Fruit fly (Drosophila melanogaster) Kc167 (cell line): ENCODE measurements around the gene obst-E.

Experiments
- Myc ChIP-seq: fragments of >200 bp; optimal IDR thresholded peaks from 2 replicates; lab custom pipeline; 2017; ENCODE audit warnings: missing external identifiers
- Sin3A ChIP-seq: fragments of >200 bp; optimal IDR thresholded peaks from 2 replicates; lab custom pipeline; 2018; ENCODE audit warnings: missing external identifiers
- h ChIP-seq: fragments of >200 bp; optimal IDR thresholded peaks from 3 replicates; lab custom pipeline; 2018; ENCODE audit warnings: missing external identifiers
- insv ChIP-seq: fragments of >200 bp; optimal IDR thresholded peaks from 3 replicates; lab custom pipeline; 2018; ENCODE audit warnings: missing external identifiers
- psq ChIP-seq: fragments of >200 bp; optimal IDR thresholded peaks from 2 replicates; lab custom pipeline; 2017; ENCODE audit warnings: missing external identifiers
- ttk ChIP-seq: sonication (Bioruptor generic); optimal IDR thresholded peaks from 2 replicates; lab custom pipeline; 2017; ENCODE audit warnings: missing external identifiers

obst-E gene

DNA sequence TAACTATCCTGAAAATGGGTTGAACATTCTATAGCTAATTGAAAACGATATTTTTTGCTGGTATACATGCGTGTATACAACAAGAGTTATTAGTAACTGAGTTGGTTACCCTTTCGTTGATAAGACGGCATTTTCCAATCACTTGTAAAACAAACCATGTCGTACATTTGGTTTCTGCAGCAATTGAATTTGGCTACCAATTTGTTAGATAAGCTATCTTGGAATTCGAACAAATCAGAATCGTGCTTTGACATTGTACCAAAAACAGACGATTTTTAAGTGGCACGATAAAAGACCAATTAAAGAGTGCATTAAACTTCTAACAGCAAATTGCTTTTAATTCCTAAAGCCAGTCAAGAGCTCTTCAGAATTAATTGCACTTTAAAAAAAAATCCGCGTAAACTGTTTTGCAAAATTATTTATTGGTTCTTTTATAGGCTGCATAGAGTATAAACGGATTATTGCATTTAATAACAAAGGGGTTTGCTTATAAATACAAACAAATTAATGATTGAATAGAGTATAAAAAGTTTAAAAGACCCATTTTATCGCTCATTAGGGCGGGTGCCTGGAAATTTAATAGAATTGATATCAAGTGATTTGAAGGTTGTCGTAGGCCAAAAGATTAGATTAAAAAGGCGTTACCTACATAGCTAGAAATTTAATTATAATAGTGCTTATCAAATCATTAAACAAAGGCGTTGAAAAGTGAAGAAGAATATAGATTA lies 25.0 kb upstream of the obst-E start:
- no peak for TF ChIP-seq ttk (lab: Kevin White, UChicago)
- no peak for TF ChIP-seq h (lab: Kevin White, UChicago)
- no peak for TF ChIP-seq Myc (lab: Kevin White, UChicago)
- TF ChIP-seq insv (lab: Kevin White, UChicago) = no peak
- no peak for TF ChIP-seq psq (lab: Kevin White, UChicago)
- no peak for TF ChIP-seq Sin3A

DNA sequence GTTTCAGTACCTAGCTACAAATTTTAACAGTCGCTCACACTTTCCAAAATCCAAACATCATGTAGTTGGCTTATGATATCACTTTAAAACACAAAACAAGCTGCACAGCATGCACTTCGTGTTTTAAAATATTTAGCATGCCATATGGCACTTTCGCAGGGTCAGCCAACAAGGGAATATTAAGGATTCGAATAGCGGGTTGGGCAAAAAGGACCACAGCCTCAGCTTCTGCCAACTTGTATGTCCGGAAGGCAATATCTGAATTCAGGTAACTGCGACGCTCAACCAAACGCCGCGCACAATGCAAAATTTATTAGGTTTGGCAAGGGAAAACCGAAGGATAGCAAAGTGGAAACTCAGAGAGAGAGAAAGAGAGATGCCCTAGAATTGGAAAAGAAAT lies 23.3 kb upstream of the obst-E start:
- TF ChIP-seq Myc (lab: Kevin White, UChicago) (no peak), psq (lab: Kevin White, UChicago) (no peak), Sin3A (no peak), insv (lab: Kevin White, UChicago) (no peak), ttk (lab: Kevin White, UChicago) (no peak), h (lab: Kevin White, UChicago) (no peak)

DNA sequence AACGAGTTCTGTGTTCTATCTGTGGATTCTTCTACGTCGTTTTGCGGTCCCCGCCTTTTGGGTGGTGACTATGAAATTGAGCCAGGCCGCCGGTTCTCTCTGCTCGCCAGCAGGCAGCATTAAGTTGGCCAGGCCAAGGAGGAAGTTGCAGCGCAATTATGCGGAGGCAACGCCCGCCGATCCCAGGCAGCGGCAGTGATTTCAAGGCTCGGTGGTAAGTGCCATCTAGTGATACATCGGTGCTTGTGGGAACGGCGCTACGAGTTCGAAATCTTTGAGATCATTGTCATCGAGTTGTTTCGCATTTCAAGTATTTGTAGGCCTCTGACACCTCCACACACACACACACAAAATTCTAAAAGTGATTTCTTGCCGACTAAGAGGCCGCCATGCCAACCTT lies 17.8 kb upstream of the obst-E start, which contains the start of gene CG31913:
CG31913 (plus strand) TSS at position 301 of the 400 bp plus-strand sequence.
- TF ChIP-seq insv (lab: Kevin White, UChicago) (no peak), ttk (lab: Kevin White, UChicago) (no peak), psq (lab: Kevin White, UChicago) (no peak), Sin3A (no peak), h (lab: Kevin White, UChicago) (no peak), Myc (lab: Kevin White, UChicago) (no peak)

DNA sequence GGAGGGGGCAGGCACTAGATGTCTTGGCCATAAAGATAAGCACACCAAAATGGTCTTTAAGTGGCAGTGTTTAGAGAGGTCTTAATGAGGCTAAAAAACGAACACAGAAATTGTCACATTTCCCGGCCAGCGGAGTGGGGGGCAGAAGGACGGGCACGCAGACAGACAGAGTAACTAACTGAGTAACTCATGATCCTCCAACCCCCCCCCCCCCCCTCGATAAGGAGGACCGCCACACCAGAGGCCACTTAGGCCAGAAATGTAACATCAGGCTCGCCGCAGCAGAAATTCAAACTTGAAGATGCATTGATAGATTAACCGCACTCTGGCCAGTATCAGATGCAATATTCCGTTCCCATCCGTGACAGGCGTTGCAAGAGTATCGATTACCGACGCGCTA lies 16.9 kb upstream of the obst-E start:
- TF ChIP-seq ttk (lab: Kevin White, UChicago) (no peak), psq (lab: Kevin White, UChicago) (no peak), insv (lab: Kevin White, UChicago) (no peak), h (lab: Kevin White, UChicago) (no peak), Myc (lab: Kevin White, UChicago) (no peak), Sin3A (no peak)

DNA sequence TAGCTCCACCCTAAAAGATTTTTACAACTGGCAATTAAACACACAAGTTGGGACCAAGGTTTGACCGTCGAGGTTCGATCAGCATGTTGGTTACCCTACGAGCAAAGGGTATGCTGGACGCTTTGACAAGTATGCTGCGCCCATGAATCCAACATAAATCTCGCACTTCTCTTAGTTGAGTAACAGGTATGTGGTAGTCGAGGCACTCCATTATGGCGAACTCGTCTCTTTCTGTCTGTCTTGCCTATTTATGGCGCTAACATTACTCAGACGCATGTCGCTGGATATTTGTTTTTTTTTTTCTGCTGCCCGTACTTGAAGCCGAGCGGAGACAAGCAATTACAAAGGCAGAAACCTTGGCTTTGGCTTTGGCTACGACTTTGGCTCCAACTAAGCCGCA lies 15.2 kb upstream of the obst-E start:
- TF ChIP-seq psq (lab: Kevin White, UChicago) (no peak), insv (lab: Kevin White, UChicago) (no peak), h (lab: Kevin White, UChicago) (no peak), ttk (lab: Kevin White, UChicago) (no peak), Myc (lab: Kevin White, UChicago) (no peak), Sin3A (no peak)

DNA sequence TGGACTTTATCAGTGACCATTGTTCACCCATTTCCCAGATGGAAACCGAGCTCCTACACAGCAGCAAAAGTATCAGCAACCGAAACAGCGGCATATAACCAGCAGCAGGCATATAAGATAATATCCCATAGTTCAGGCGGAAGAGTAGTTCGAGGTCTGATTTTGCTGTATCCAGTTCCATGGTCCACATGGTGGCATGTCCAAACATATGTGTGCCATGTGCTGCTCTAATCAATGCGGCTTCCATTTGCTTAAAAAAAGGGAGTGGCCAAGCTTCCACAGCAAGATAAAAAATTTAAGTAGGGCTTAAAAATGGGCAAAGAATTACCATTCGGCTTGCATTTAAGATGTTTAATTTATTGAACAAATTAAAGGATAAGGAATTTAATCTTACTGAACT lies 14.8 kb upstream of the obst-E start:
- TF ChIP-seq Myc (lab: Kevin White, UChicago) = no peak
- no peak for TF ChIP-seq Sin3A
- no peak for TF ChIP-seq h (lab: Kevin White, UChicago)
- no peak for TF ChIP-seq ttk (lab: Kevin White, UChicago)
- no peak for TF ChIP-seq insv (lab: Kevin White, UChicago)
- no peak for TF ChIP-seq psq (lab: Kevin White, UChicago)

DNA sequence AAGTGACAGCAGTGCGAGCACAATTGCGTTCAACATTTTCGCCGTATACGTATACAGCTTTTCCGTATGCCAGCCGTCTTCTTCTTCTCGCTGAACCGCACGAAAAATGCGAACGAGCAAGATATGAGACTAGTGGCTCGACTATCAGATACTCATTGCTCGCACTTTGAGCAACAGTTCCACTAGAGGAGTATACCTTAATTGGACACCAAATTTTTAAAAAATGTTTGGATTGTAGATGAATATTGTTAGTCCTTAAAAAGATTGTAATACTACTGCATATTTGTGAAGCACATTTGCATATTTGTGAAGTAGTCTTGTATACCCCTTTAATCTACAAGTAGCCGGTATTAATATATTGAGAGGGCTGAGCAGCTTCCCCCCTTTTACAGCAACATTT lies 12.2 kb upstream of the obst-E start:
- TF ChIP-seq h (lab: Kevin White, UChicago) (no peak), ttk (lab: Kevin White, UChicago) (no peak), Sin3A (no peak), Myc (lab: Kevin White, UChicago) (no peak), psq (lab: Kevin White, UChicago) (no peak), insv (lab: Kevin White, UChicago) (no peak)

DNA sequence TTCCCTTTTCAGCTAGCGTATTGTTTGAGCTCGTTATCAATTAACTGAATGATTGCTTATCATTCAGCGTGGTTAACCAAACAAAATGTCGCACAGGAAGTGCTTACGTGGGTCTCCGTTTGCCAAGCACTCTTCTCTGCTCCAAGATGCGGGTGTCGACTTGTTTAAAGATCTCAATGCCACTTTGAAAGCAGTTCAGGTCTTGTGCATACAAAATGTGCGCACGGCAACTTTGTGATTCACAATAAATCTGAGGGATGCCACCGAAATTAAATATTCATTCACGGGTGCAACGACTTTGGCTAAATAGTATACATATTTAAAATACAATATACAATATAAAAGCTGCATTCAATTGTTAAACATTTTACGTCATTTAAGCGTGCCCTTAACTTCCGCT lies 6.3 kb upstream of the obst-E start:
- no peak for TF ChIP-seq Sin3A
- no peak for TF ChIP-seq psq (lab: Kevin White, UChicago)
- no peak for TF ChIP-seq ttk (lab: Kevin White, UChicago)
- no peak for TF ChIP-seq h (lab: Kevin White, UChicago)
- TF ChIP-seq insv (lab: Kevin White, UChicago) = no peak
- TF ChIP-seq Myc (lab: Kevin White, UChicago) = no peak

DNA sequence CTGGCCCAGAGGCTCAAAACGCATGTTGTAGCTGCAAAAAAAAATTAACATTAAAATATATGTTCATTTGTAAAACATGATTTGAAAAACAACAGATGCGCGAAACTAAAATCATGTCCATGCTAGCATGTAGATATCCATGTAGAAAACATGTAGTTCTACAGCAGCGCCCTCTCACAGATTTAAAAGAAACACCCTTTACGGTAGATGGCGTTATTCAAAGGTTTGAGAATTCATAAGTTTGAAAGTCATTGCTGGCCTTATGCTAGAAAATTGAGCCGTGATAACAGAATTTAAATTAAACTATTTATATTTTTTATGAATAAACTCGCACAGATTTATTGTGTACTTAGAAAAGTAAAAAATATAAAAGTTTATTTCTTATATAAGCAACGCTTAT lies 5.2 kb upstream of the obst-E start:
- TF ChIP-seq Sin3A = no peak
- no peak for TF ChIP-seq ttk (lab: Kevin White, UChicago)
- TF ChIP-seq Myc (lab: Kevin White, UChicago) = no peak
- TF ChIP-seq insv (lab: Kevin White, UChicago) = no peak
- TF ChIP-seq h (lab: Kevin White, UChicago) = no peak
- TF ChIP-seq psq (lab: Kevin White, UChicago) = no peak

DNA sequence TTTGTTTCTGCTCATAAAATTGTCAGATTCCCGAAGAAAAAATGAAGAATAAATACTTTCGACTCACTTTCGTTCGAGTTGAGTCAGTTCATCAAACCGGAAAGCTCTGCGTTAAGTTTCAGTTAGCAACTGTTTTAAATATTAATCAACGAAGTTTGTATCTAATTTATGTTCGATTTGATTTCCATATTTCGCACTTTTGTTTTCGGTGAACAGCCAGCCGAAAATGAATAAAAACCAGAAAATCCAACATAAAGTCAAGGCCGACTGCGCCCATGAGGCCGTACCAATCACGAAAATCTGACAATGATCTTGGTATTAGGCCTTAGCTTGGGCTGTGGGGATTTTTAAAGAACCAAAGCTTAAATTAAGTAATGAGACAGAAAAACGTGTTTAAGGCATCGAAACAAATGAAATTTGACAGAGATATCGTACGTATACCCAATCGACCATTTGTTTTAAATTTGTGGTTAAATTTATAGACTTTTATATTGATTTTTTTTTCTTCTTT lies 611 bp upstream of the obst-E start:
- TF ChIP-seq ttk (lab: Kevin White, UChicago) (no peak), h (lab: Kevin White, UChicago) (no peak), insv (lab: Kevin White, UChicago) (no peak), psq (lab: Kevin White, UChicago) (no peak), Myc (lab: Kevin White, UChicago) (no peak), Sin3A (no peak)

DNA sequence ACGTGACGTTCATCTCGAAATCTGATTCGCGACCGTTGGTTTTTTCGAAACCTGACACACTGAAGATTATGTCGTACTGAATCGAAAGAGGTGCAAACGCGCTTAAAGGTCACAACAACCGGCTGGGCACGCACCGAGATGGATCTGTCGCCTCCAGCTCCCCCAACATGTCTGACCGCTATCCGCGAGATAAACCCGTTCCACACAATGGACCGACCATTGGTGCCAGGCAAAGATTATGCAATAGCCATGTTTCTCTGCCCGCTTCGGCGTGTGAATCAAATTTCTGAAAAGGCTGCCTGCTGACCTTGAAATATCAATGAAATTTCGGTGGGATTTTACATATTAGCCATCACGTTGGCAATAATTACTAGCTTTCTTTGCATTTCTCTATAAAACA lies 803 bp downstream of the obst-E start:
- TF ChIP-seq Myc (lab: Kevin White, UChicago) = no peak
- no peak for TF ChIP-seq insv (lab: Kevin White, UChicago)
- no peak for TF ChIP-seq ttk (lab: Kevin White, UChicago)
- no peak for TF ChIP-seq Sin3A
- no peak for TF ChIP-seq h (lab: Kevin White, UChicago)
- no peak for TF ChIP-seq psq (lab: Kevin White, UChicago)

DNA sequence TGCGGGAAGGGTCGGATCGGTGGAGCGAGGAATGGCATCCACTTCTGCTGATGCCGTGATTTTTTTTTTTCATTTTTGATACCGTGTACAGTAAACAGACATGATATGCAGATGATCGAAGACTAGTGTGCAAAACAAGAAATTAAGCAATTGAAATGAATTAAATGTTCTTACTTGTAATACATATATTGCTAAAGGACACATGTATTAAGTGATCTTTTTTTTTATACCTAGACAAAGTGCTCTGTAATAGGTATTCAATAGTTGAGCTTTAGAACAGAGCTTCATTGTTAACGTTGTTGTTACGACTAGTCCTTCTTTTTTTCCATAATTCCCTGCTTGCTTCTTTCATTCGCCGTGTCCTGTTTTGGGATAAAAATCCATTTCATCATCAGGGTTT lies 14.5 kb downstream of the obst-E start:
- TF ChIP-seq insv (lab: Kevin White, UChicago) (no peak), psq (lab: Kevin White, UChicago) (no peak), Myc (lab: Kevin White, UChicago) (no peak), Sin3A (no peak), ttk (lab: Kevin White, UChicago) (no peak), h (lab: Kevin White, UChicago) (no peak)
